Fruit fly (Drosophila melanogaster): ENCODE results near the gene CG4098.
A peak's percentile ranks its signal among the peaks of the same experiment; 100 is the strongest.

CG4098 gene

DNA sequence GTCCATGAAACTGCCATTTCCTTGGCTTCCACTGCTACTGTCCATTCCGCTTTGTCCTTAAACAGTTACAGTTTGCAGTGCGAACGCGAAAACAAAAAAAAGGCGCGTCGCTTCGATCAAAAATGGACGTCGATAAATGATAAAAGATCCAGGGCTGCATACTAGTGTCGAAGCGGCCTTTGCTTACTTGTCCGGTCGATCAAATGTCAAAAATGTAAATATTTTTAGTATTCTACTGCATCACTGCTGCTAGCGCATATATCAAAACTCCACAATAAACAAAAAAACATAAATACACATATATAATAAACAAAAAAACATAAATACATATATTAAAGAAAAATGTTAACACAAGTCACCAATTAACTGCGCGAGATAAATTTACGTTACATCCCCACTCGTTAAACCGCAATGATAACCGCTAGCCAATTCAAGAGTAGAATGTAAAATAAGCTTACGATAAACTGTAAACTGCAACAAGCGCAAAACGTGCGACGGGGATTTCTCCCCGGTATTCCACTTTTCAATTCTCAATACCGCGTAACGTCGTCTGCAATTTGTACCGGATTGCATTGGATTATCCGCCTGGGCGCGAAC is 14.1 kb downstream of the CG4098 start, which contains the start of the genes spd-2 and Apl:
spd-2 (minus strand) TSS at position 93 of the 597 bp plus-strand sequence.
Apl (plus strand) TSS at position 260 of the 597 bp plus-strand sequence.
- TF ChIP-seq hb (GFP tag; IDR thresholded peaks at IDR 0.05; ENCODE audit: partially characterized antibody): peak; percentile 68; the same call in 2 of the 3 replicates
- TF ChIP-seq YL-1 (GFP tag; optimal IDR thresholded peaks at IDR 0.05): peak; percentile 20
- TF ChIP-seq CG6791 (GFP tag; IDR thresholded peaks at IDR 0.05; ENCODE audit: partially characterized antibody): peak; percentile 52; the same call in 1 of the 3 replicates
- TF ChIP-seq amos (GFP tag; IDR thresholded peaks at IDR 0.05; ENCODE audit: partially characterized antibody): peak; percentile 57
- no peak for TF ChIP-seq CG12219 (GFP tag; optimal IDR thresholded peaks at IDR 0.05)
- TF ChIP-seq ham (GFP tag; IDR thresholded peaks at IDR 0.05): no peak
- TF ChIP-seq nmo (GFP tag; optimal IDR thresholded peaks at IDR 0.05): peak; percentile 27
- peak; percentile 19 for TF ChIP-seq CG10267 (tag; optimal IDR thresholded peaks at IDR 0.05)
- 0 out of 3 replicates have a peak, but pooled peaks have one; percentile 12 for TF ChIP-seq row (GFP tag; IDR thresholded peaks at IDR 0.05)
- peak; percentile 51 for TF ChIP-seq CG18764 (GFP tag; optimal IDR thresholded peaks at IDR 0.05)
- TF ChIP-seq B-H2 (GFP tag; optimal IDR thresholded peaks at IDR 0.05): no peak
- TF ChIP-seq jigr1 (GFP tag; IDR thresholded peaks at IDR 0.05): no peak
- peak; percentile 55 for TF ChIP-seq Med (GFP tag)
- TF ChIP-seq phol (tag; optimal IDR thresholded peaks at IDR 0.05): peak; percentile 90
- peak; percentile 71; the same call in 2 of the 3 replicates for TF ChIP-seq CG14860 (GFP tag; IDR thresholded peaks at IDR 0.05; ENCODE audit: partially characterized antibody)
- peak; percentile 22 for TF ChIP-seq CG30020 (tag; optimal IDR thresholded peaks at IDR 0.05)
- TF ChIP-seq ci (GFP tag; IDR thresholded peaks at IDR 0.05): no peak
- 0 out of 3 replicates have a peak, but pooled peaks have one; percentile 39 for TF ChIP-seq Doc3 (GFP tag; IDR thresholded peaks at IDR 0.05; ENCODE audit: partially characterized antibody)
- peak; percentile 18 for TF ChIP-seq Myb (GFP tag; optimal IDR thresholded peaks at IDR 0.05)
- no peak for TF ChIP-seq cato (GFP tag; optimal IDR thresholded peaks at IDR 0.05; ENCODE audit: borderline replicate concordance)
- TF ChIP-seq Bgb (GFP tag; IDR thresholded peaks at IDR 0.05; ENCODE audit: partially characterized antibody): peak; percentile 60
- no peak for TF ChIP-seq CG1647 (GFP tag; optimal IDR thresholded peaks at IDR 0.05)
- TF ChIP-seq CG17361 (GFP tag; IDR thresholded peaks at IDR 0.05): 0 out of 3 replicates have a peak, but pooled peaks have one; percentile 17
- TF ChIP-seq CG11093 (GFP tag; IDR thresholded peaks at IDR 0.05): no peak
- peak; percentile 65; the same call in 1 of the 2 replicates for TF ChIP-seq MBD-R2 (GFP tag; IDR thresholded peaks at IDR 0.05)
- TF ChIP-seq Scr (GFP tag; IDR thresholded peaks at IDR 0.05; ENCODE audit: partially characterized antibody): peak; percentile 57
- peak; percentile 11 for TF ChIP-seq CG12155 (GFP tag; optimal IDR thresholded peaks at IDR 0.05)
- TF ChIP-seq Dref (GFP tag; IDR thresholded peaks at IDR 0.05): peak; percentile 64
- peak; percentile 81 for TF ChIP-seq CG9437 (GFP tag; optimal IDR thresholded peaks at IDR 0.05)
- peak; percentile 61 for TF ChIP-seq CG16813 (GFP tag; IDR thresholded peaks at IDR 0.05; ENCODE audit: partially characterized antibody)
- TF ChIP-seq da (GFP tag; optimal IDR thresholded peaks at IDR 0.05): no peak
- peak; percentile 85 for TF ChIP-seq CG7928 (GFP tag; optimal IDR thresholded peaks at IDR 0.05)
- no peak for TF ChIP-seq kah (GFP tag; optimal IDR thresholded peaks at IDR 0.05)
- no peak for TF ChIP-seq CG12942 (GFP tag; optimal IDR thresholded peaks at IDR 0.05)
- peak; percentile 75 for TF ChIP-seq E2f2 (GFP tag; IDR thresholded peaks at IDR 0.05)
- peak; percentile 22 for TF ChIP-seq CoRest (tag; optimal IDR thresholded peaks at IDR 0.05)
- no peak for TF ChIP-seq Doc2 (GFP tag; IDR thresholded peaks at IDR 0.05)
- no peak; the same call in none of the 2 replicates for TF ChIP-seq nerfin-2 (GFP tag; IDR thresholded peaks at IDR 0.05; ENCODE audit: partially characterized antibody)
- peak; percentile 45 for TF ChIP-seq CG12659 (GFP tag; optimal IDR thresholded peaks at IDR 0.05)
- no peak for TF ChIP-seq ATbp (GFP tag; optimal IDR thresholded peaks at IDR 0.05)
- TF ChIP-seq vnd (GFP tag; IDR thresholded peaks at IDR 0.05; ENCODE audit: partially characterized antibody): peak; percentile 54; the same call in 1 of the 3 replicates
- peak; percentile 82 for TF ChIP-seq Dp (GFP tag; optimal IDR thresholded peaks at IDR 0.05)
- peak; percentile 29 for TF ChIP-seq HmgZ (tag; optimal IDR thresholded peaks at IDR 0.05)
- peak; percentile 19; the same call in 1 of the 2 replicates for TF ChIP-seq inv (GFP tag; IDR thresholded peaks at IDR 0.05; ENCODE audit: partially characterized antibody)
- no peak for TF ChIP-seq Dbx (GFP tag; IDR thresholded peaks at IDR 0.05)
- peak; percentile 55 for TF ChIP-seq CG2116 (GFP tag; optimal IDR thresholded peaks at IDR 0.05)
- no peak for TF ChIP-seq zfh2 (GFP tag; optimal IDR thresholded peaks at IDR 0.05)
- no peak for TF ChIP-seq NfI (GFP tag; optimal IDR thresholded peaks at IDR 0.05)
